Worm (Caenorhabditis elegans) whole organism, early embryonic: Measurements from ENCODE around the gene gdi-1.

ENCODE experiments used
- B0310.2 ChIP-seq: sonication (generic microtip); optimal IDR thresholded peaks from 2 replicates; lab custom pipeline; 2016; ENCODE audit warnings: mild to moderate bottlenecking, missing genetic modification characterization, missing compliant biosample characterization
- F13C5.2 ChIP-seq: sonication (generic microtip); optimal IDR thresholded peaks from 2 replicates; lab custom pipeline; 2017; ENCODE audit warnings: mild to moderate bottlenecking, missing genetic modification characterization, inconsistent platforms, missing compliant biosample characterization
- aly-1 ChIP-seq: sonication (generic microtip); optimal IDR thresholded peaks from 2 replicates; lab custom pipeline; 2016; ENCODE audit warnings: missing genetic modification characterization, missing compliant biosample characterization
- ama-1 ChIP-seq: fragments of 150-350 bp; optimal IDR thresholded peaks from 2 replicates; lab custom pipeline; 2014
- ceh-13 ChIP-seq: fragments of 200-800 bp; sonication (Bioruptor generic); optimal IDR thresholded peaks from 2 replicates; lab custom pipeline; 2018; ENCODE audit warnings: mild to moderate bottlenecking, missing genetic modification characterization, missing compliant biosample characterization
- ceh-36 ChIP-seq: sonication (generic microtip); optimal IDR thresholded peaks from 2 replicates; lab custom pipeline; 2016; ENCODE audit warnings: missing genetic modification characterization, inconsistent platforms, missing compliant biosample characterization
- ets-7 ChIP-seq: sonication (generic microtip); optimal IDR thresholded peaks from 2 replicates; lab custom pipeline; 2016; ENCODE audit warnings: missing genotype, missing genetic modification characterization, missing compliant biosample characterization
- flt-1 ChIP-seq: fragments of 200-800 bp; sonication (Bioruptor generic); IDR thresholded peaks from 2 replicates; pipeline ENCODE4 v1.3.6; 2022; ENCODE audit warnings: missing genetic modification characterization, missing compliant biosample characterization
- hmbx-1 ChIP-seq: sonication (generic microtip); optimal IDR thresholded peaks from 2 replicates; lab custom pipeline; 2016; ENCODE audit warnings: mild to moderate bottlenecking, missing genetic modification characterization, missing compliant biosample characterization
- hmg-4 ChIP-seq: fragments of 200-800 bp; sonication (Bioruptor generic); optimal IDR thresholded peaks from 2 replicates; lab custom pipeline; 2018; ENCODE audit warnings: mild to moderate bottlenecking, missing genetic modification characterization, missing compliant biosample characterization
- hnd-1 ChIP-seq: sonication (generic microtip); optimal IDR thresholded peaks from 2 replicates; lab custom pipeline; 2016; ENCODE audit warnings: missing genetic modification characterization, missing compliant biosample characterization
- pes-1 ChIP-seq: fragments of 200-800 bp; sonication (Bioruptor generic); IDR thresholded peaks from 2 replicates; pipeline ENCODE4 v1.3.6; 2022; ENCODE audit warnings: missing genetic modification reagents, missing genetic modification characterization, missing compliant biosample characterization
- scrt-1 ChIP-seq: fragments of 200-800 bp; sonication (Bioruptor generic); IDR thresholded peaks from 2 replicates; pipeline ENCODE4 v1.3.6; 2022; ENCODE audit warnings: missing genetic modification characterization, missing compliant biosample characterization
- sea-1 ChIP-seq: fragments of 200-800 bp; sonication (Bioruptor generic); conservative IDR thresholded peaks from 2 replicates; pipeline ENCODE4 v1.3.6; 2022; ENCODE audit warnings: missing genetic modification characterization, missing compliant biosample characterization
- tbx-11 ChIP-seq: fragments of 200-800 bp; sonication (Bioruptor generic); IDR thresholded peaks from 2 replicates; pipeline ENCODE4 v1.3.6; 2022; ENCODE audit warnings: missing genetic modification characterization, missing compliant biosample characterization
- tbx-37 ChIP-seq: fragments of 200-800 bp; sonication (Bioruptor generic); conservative IDR thresholded peaks from 2 replicates; pipeline ENCODE4 v1.3.6; 2022; ENCODE audit warnings: missing genetic modification reagents, missing genetic modification characterization, missing compliant biosample characterization
- tra-4 ChIP-seq: sonication (generic microtip); optimal IDR thresholded peaks from 2 replicates; lab custom pipeline; 2017; ENCODE audit warnings: missing genetic modification characterization, missing compliant biosample characterization

The gdi-1 gene

ce11 chrIV:14826151-14826757, 33.6 kb upstream of the gdi-1 start:
- no peak for TF ChIP-seq ets-7 (tag; lab: Kevin White, UChicago)
- TF ChIP-seq ceh-36 (tag; lab: Kevin White, UChicago): no peak
- TF ChIP-seq aly-1 (tag; lab: Kevin White, UChicago): no peak
- no peak for TF ChIP-seq tbx-11 (GFP tag; lab: Robert Waterston, UW)
- TF ChIP-seq hmbx-1 (tag; lab: Kevin White, UChicago): no peak
- no peak for TF ChIP-seq ama-1
- no peak for TF ChIP-seq flt-1 (GFP tag; lab: Robert Waterston, UW)
- TF ChIP-seq tra-4 (tag; lab: Kevin White, UChicago): no peak
- no peak for TF ChIP-seq ceh-13
- TF ChIP-seq hnd-1 (tag; lab: Kevin White, UChicago): no peak
- TF ChIP-seq F13C5.2: no peak
- TF ChIP-seq hmg-4 (GFP tag; lab: Kevin White, UChicago): no peak
- no peak for TF ChIP-seq B0310.2
- TF ChIP-seq pes-1: no peak
- no peak for TF ChIP-seq sea-1 (GFP tag; lab: Robert Waterston, UW)
- no peak for TF ChIP-seq tbx-37 (GFP tag; lab: Robert Waterston, UW)
- no peak for TF ChIP-seq scrt-1

ce11 chrIV:14825379-14825778, 32.7 kb upstream of the gdi-1 start, which contains the start of gene rps-18:
rps-18 (plus strand) TSS chrIV:14825679.
- TF ChIP-seq tra-4 (tag; lab: Kevin White, UChicago) (no peak), ama-1 (no peak), F13C5.2 (no peak), flt-1 (GFP tag; lab: Robert Waterston, UW) (no peak), hmg-4 (GFP tag; lab: Kevin White, UChicago) (no peak), ceh-36 (tag; lab: Kevin White, UChicago) (no peak), scrt-1 (no peak), sea-1 (GFP tag; lab: Robert Waterston, UW) (no peak), pes-1 (no peak), tbx-37 (GFP tag; lab: Robert Waterston, UW) (no peak), hnd-1 (tag; lab: Kevin White, UChicago) (no peak)

- TF ChIP-seq ceh-36 (tag; lab: Kevin White, UChicago) (no peak), hmg-4 (GFP tag; lab: Kevin White, UChicago) (peak; percentile 59), F13C5.2 (peak; percentile 57)
These were observed 32.2 kb upstream of the gdi-1 start, which contains the start of gene sec-61.A for ce11 chrIV:14824878-14825352. sec-61.A (minus strand) TSS chrIV:14825264.

- TF ChIP-seq ceh-13 (no peak), hmbx-1 (tag; lab: Kevin White, UChicago) (no peak)
These were observed 31.5 kb upstream of the gdi-1 start for ce11 chrIV:14824201-14824600.

- TF ChIP-seq ama-1 (peak; percentile 38), sea-1 (GFP tag; lab: Robert Waterston, UW) (no peak), flt-1 (GFP tag; lab: Robert Waterston, UW) (no peak)
These were observed 29.6 kb upstream of the gdi-1 start for ce11 chrIV:14822267-14822666.

- TF ChIP-seq scrt-1 (no peak), hmbx-1 (tag; lab: Kevin White, UChicago) (no peak), hmg-4 (GFP tag; lab: Kevin White, UChicago) (no peak), aly-1 (tag; lab: Kevin White, UChicago) (no peak), ceh-13 (no peak), tra-4 (tag; lab: Kevin White, UChicago) (no peak)
These were observed 23.6 kb upstream of the gdi-1 start, which contains the start of gene Y57G11C.46 for ce11 chrIV:14816288-14816687. Y57G11C.46 (minus strand) TSS chrIV:14816388.

ce11 chrIV:14806903-14807302, 14.2 kb upstream of the gdi-1 start, which contains the start of gene oig-5:
oig-5 (plus strand) TSS chrIV:14807203.
- TF ChIP-seq ama-1 (no peak), ets-7 (tag; lab: Kevin White, UChicago) (no peak), flt-1 (GFP tag; lab: Robert Waterston, UW) (no peak), pes-1 (no peak), tra-4 (tag; lab: Kevin White, UChicago) (no peak), ceh-13 (no peak), hmg-4 (GFP tag; lab: Kevin White, UChicago) (no peak), B0310.2 (no peak), aly-1 (tag; lab: Kevin White, UChicago) (no peak), F13C5.2 (no peak), tbx-37 (GFP tag; lab: Robert Waterston, UW) (no peak), sea-1 (GFP tag; lab: Robert Waterston, UW) (no peak), scrt-1 (no peak)

ce11 chrIV:14802316-14802715, 9.6 kb upstream of the gdi-1 start, which contains the start of gene Y57G11C.1142:
Y57G11C.1142 (plus strand) TSS chrIV:14802616.
- TF ChIP-seq pes-1 (no peak), tbx-11 (GFP tag; lab: Robert Waterston, UW) (no peak), tra-4 (tag; lab: Kevin White, UChicago) (no peak), B0310.2 (no peak), ceh-13 (no peak), ceh-36 (tag; lab: Kevin White, UChicago) (no peak), hnd-1 (tag; lab: Kevin White, UChicago) (no peak), ets-7 (tag; lab: Kevin White, UChicago) (no peak), scrt-1 (no peak), aly-1 (tag; lab: Kevin White, UChicago) (no peak), ama-1 (no peak), hmg-4 (GFP tag; lab: Kevin White, UChicago) (no peak), sea-1 (GFP tag; lab: Robert Waterston, UW) (no peak), hmbx-1 (tag; lab: Kevin White, UChicago) (no peak), F13C5.2 (no peak), tbx-37 (GFP tag; lab: Robert Waterston, UW) (no peak), flt-1 (GFP tag; lab: Robert Waterston, UW) (no peak)
